Worm (Caenorhabditis elegans) whole organism, late embryonic: Measurements from ENCODE around the gene C15B12.1.

Experiments used
- ama-1 ChIP-seq: fragments of 150-350 bp; optimal IDR thresholded peaks from 2 replicates; lab custom pipeline; 2014
- elt-4 ChIP-seq: sonication (generic microtip); optimal IDR thresholded peaks from 2 replicates; lab custom pipeline; 2016; ENCODE audit warnings: missing genetic modification characterization, missing compliant biosample characterization
- eyg-1 ChIP-seq: sonication (generic microtip); optimal IDR thresholded peaks from 2 replicates; lab custom pipeline; 2016; ENCODE audit warnings: missing genotype, missing genetic modification characterization, missing compliant biosample characterization
- nfya-1 ChIP-seq: sonication (generic microtip); optimal IDR thresholded peaks from 2 replicates; lab custom pipeline; 2017; ENCODE audit warnings: missing genetic modification characterization, mild to moderate bottlenecking, missing compliant biosample characterization, antibody characterized with exemption, moderate library complexity
- pha-2 ChIP-seq: sonication (generic microtip); optimal IDR thresholded peaks from 2 replicates; lab custom pipeline; 2017; ENCODE audit warnings: mild to moderate bottlenecking, missing genetic modification characterization, missing compliant biosample characterization
- pha-4 ChIP-seq: fragments of 150-350 bp; optimal IDR thresholded peaks from 2 replicates; lab custom pipeline; 2018; ENCODE audit warnings: missing biosample characterization, missing genetic modification reagents, missing genetic modification characterization

DNA sequence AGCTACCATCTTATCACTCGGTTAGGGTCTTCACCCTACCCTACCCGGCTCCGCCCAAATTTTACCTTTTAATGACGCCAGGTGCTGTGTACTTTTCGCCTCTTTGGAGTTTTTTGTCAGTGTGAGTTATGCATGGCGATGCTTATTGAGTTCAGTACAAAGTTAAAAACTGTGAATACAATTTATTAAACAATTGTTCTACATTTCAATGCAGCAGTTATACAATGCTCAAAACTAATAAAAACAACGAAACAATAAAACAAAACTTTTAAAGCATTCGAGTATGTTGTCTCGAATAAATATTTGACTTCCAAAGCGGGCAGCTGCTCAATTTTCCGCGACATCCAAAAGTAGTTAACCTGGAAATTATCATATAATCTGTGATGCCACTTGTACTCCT is 46.1 kb upstream of the C15B12.1 start, which contains the start of gene ctsa-2:
- TF ChIP-seq nfya-1 (tag; lab: Kevin White, UChicago) (no peak), ama-1 (lab: Kevin White, UChicago) (no peak), elt-4 (tag; lab: Kevin White, UChicago) (no peak), pha-2 (tag; lab: Kevin White, UChicago) (no peak), eyg-1 (tag; lab: Kevin White, UChicago) (no peak), pha-4 (tag; lab: Kevin White, UChicago) (no peak)
